Worm (Caenorhabditis elegans) whole organism, L2 larva: ENCODE measurements around the gene M7.8.

Experiments
- ZK546.5 ChIP-seq: sonication (generic microtip); optimal IDR thresholded peaks from 2 replicates; lab custom pipeline; 2017; ENCODE audit warnings: missing biosample characterization, missing genetic modification characterization
- ama-1 ChIP-seq: fragments of 150-350 bp; optimal IDR thresholded peaks from 2 replicates; lab custom pipeline; 2018; ENCODE audit warnings: inconsistent platforms
- egl-27 ChIP-seq: sonication (generic microtip); optimal IDR thresholded peaks from 3 replicates; lab custom pipeline; 2017; ENCODE audit warnings: missing biosample characterization, missing genetic modification reagents, missing genetic modification characterization
- mdl-1 ChIP-seq, 2 experiments: fragments of 150-350 bp in 1 of 2; sonication (generic microtip) in 1 of 2; optimal IDR thresholded peaks; 2 replicates each; lab custom pipeline; 2017; ENCODE audit warnings: missing biosample characterization in 2 of 2, missing genetic modification characterization in 2 of 2

ce11 chrIV:11109771-11110170, 14.9 kb upstream of the M7.8 start, which contains the start of gene pigk-1:
- no peak for TF ChIP-seq ZK546.5 (tag; lab: Kevin White, UChicago)
- no peak for TF ChIP-seq egl-27 (tag; lab: Kevin White, UChicago)
- no peak for TF ChIP-seq mdl-1 (tag; optimal IDR thresholded peaks at IDR 0.05; lab: Kevin White, UChicago)
- TF ChIP-seq ama-1 (lab: Kevin White, UChicago) = no peak
